Worm (Caenorhabditis elegans): ENCODE results near the gene Y57G11C.1142.

The Y57G11C.1142 gene

DNA sequence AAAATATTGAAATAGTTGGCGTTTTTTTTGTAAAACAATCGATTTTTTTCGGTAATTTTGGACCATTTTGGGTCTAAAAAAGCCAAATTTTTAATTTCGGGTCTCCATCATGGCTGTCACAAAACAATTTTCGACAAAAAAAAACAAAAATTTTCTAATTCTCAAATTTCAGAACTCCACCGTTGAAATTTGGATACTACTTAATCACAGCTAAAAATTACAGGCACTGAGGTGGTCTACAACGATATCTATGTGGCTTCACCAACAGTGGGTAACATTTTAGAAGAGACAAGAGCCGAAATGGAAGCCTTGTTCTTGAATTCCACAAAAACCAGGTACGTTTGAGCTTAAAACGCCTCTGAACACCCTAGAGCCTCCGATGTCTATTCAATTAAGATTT is at the start of gene Y57G11C.1142:
Gene Y57G11C.1142 (plus strand): TSS at position 301 of the 400 bp plus-strand sequence.
- TF ChIP-seq nhr-77 (tag; optimal IDR thresholded peaks at IDR 0.05) (no peak), nhr-237 (tag; optimal IDR thresholded peaks at IDR 0.05) (no peak)

DNA sequence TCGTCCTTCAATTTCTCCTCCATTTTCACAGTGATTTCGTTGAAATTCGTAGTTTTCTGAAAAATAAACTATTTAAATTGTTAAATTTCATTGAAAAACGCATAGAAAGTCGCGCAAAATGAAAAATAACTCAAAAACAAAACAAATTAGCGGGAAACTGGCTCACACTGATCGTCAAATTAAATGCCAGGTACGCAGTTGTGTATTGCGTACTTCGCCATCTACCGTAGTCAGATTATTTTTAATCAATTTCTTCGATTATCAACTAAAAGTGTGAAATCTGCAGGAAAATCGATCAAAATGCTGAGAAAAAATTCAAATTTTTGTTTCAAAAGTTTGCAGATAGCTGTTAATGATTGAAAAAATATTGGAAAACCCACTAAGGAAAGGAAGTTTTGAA is 47.5 kb upstream of the Y57G11C.1142 start, which contains the start of gene Y57G11C.499:
Gene Y57G11C.499 (minus strand): TSS at position 23 of the 400 bp plus-strand sequence.
- no peak for TF ChIP-seq unc-39 (tag; optimal IDR thresholded peaks at IDR 0.05)
- no peak for TF ChIP-seq aly-2 (tag; optimal IDR thresholded peaks at IDR 0.05)
- no peak for TF ChIP-seq nhr-77 (tag; optimal IDR thresholded peaks at IDR 0.05)
- TF ChIP-seq gmeb-1 (tag; optimal IDR thresholded peaks at IDR 0.05) = no peak
- no peak for TF ChIP-seq sem-4 (tag; optimal IDR thresholded peaks at IDR 0.05)
- no peak for TF ChIP-seq nhr-6 (tag; optimal IDR thresholded peaks at IDR 0.05)
- no peak for TF ChIP-seq nhr-11 (tag; optimal IDR thresholded peaks at IDR 0.05)
- no peak for TF ChIP-seq lin-11 (tag; optimal IDR thresholded peaks at IDR 0.05)
- no peak for TF ChIP-seq blmp-1 (tag; optimal IDR thresholded peaks at IDR 0.05; ENCODE audit: insufficient read depth)
- TF ChIP-seq alr-1 (tag; optimal IDR thresholded peaks at IDR 0.05) = no peak
- TF ChIP-seq unc-55 (GFP tag; optimal IDR thresholded peaks at IDR 0.05) = no peak
- TF ChIP-seq mbf-1 (tag; optimal IDR thresholded peaks at IDR 0.05) = no peak
- no peak for TF ChIP-seq C34F6.9 (tag; optimal IDR thresholded peaks at IDR 0.05)
- no peak for TF ChIP-seq crh-2 (tag; optimal IDR thresholded peaks at IDR 0.05)
- TF ChIP-seq ZK546.5 (tag; optimal IDR thresholded peaks at IDR 0.05) = no peak
- TF ChIP-seq ztf-1 (GFP tag; conservative IDR thresholded peaks at IDR 0.05) = no peak
- TF ChIP-seq lin-13 (GFP tag; optimal IDR thresholded peaks at IDR 0.05) = no peak

DNA sequence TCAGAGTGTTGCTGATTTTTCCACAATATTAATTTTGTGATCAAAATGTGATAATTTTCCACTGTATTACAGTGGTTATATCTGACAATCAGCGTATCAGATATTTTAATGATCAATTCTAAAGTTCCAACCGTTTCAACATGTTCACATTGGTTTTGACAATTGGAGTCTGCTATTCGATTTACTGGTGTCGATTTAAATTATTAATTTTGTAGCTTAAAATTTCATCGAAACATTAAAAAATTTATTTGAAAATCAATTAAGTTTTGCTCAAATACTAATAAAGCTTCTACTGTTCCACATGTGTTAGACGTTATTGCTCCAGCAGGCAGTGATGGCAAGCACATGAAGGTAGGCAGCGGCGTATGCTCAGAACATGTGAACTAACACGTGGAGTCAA is 44.6 kb upstream of the Y57G11C.1142 start:
- no peak for TF ChIP-seq F13H6.1 (tag; optimal IDR thresholded peaks at IDR 0.05)
- TF ChIP-seq skn-1 (tag; optimal IDR thresholded peaks at IDR 0.05) = no peak
- TF ChIP-seq alr-1 (tag; optimal IDR thresholded peaks at IDR 0.05) = no peak
- no peak for TF ChIP-seq peb-1 (tag; optimal IDR thresholded peaks at IDR 0.05)
- no peak for TF ChIP-seq ztf-1 (GFP tag; conservative IDR thresholded peaks at IDR 0.05)
- no peak for TF ChIP-seq ceh-16 (tag; optimal IDR thresholded peaks at IDR 0.05)
- TF ChIP-seq lin-39 (tag; optimal IDR thresholded peaks at IDR 0.05) = no peak
- TF ChIP-seq sma-3 (GFP tag; optimal IDR thresholded peaks at IDR 0.05) = no peak
- no peak for TF ChIP-seq elt-1 (tag; optimal IDR thresholded peaks at IDR 0.05)
- no peak for TF ChIP-seq gmeb-1 (tag; optimal IDR thresholded peaks at IDR 0.05)
- no peak for TF ChIP-seq ztf-4 (tag; optimal IDR thresholded peaks at IDR 0.05)
- TF ChIP-seq blmp-1 (tag; optimal IDR thresholded peaks at IDR 0.05; ENCODE audit: insufficient read depth) = no peak
- TF ChIP-seq ztf-11 (tag; optimal IDR thresholded peaks at IDR 0.05) = no peak
- no peak for TF ChIP-seq mbf-1 (tag; optimal IDR thresholded peaks at IDR 0.05)
- no peak for TF ChIP-seq unc-62 (GFP tag; optimal IDR thresholded peaks at IDR 0.05)
- TF ChIP-seq nhr-23 (tag; optimal IDR thresholded peaks at IDR 0.05) = no peak
- TF ChIP-seq ceh-82 (tag; optimal IDR thresholded peaks at IDR 0.05) = no peak

DNA sequence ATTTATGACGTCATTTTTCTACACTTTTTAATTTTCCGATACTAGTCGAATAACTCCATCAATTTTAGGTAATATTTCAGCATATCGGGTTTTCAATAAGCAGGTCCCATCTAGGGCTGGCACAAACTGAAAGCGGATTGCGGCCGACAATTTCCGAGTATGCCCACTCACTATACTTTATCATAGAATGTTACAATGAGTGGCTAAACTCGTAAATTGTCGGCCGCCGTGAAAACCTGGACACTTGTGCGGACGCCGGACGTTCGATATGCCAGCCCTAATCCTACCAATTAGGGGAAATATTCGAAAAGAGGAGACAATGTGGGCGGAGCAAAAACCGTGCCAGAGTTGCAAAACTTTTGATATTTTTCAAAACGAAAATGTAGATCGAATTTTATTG is 42.8 kb upstream of the Y57G11C.1142 start:
- TF ChIP-seq nhr-129 (tag; optimal IDR thresholded peaks at IDR 0.05) = no peak
- no peak for TF ChIP-seq lin-11 (tag; optimal IDR thresholded peaks at IDR 0.05)
- no peak for TF ChIP-seq ztf-1 (GFP tag; conservative IDR thresholded peaks at IDR 0.05)
- no peak for TF ChIP-seq nhr-12 (tag; optimal IDR thresholded peaks at IDR 0.05)
- TF ChIP-seq ceh-82 (tag; optimal IDR thresholded peaks at IDR 0.05) = no peak
- TF ChIP-seq skn-1 (tag; optimal IDR thresholded peaks at IDR 0.05) = no peak
- no peak for TF ChIP-seq crh-2 (tag; optimal IDR thresholded peaks at IDR 0.05)
- TF ChIP-seq gmeb-1 (tag; optimal IDR thresholded peaks at IDR 0.05) = no peak
- TF ChIP-seq mbf-1 (tag; optimal IDR thresholded peaks at IDR 0.05) = no peak
- no peak for TF ChIP-seq lin-13 (GFP tag; optimal IDR thresholded peaks at IDR 0.05)
- TF ChIP-seq F13H6.1 (tag; optimal IDR thresholded peaks at IDR 0.05) = no peak
- TF ChIP-seq sem-4 (tag; optimal IDR thresholded peaks at IDR 0.05) = no peak
- TF ChIP-seq nhr-6 (tag; optimal IDR thresholded peaks at IDR 0.05) = no peak

DNA sequence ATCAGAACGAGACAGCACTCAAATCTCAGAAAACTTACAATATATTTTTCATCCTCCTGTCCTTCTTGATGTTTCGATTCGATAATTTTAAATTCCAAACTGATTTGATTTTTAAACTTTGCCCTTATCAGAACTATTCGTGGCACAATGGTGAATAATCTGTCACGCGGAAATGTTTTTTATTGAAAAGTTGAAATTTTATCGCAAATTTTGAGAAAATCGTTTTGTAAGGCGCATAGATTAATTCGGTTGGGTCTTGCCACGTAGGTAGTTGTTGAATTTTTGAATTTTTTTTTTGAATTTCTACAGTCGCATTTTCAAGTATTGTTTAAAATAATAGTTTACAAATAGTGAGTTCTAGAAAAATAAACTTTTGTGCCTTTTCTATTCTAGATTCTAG is 41.6 kb upstream of the Y57G11C.1142 start, which contains the start of gene ptp-5.2:
Gene ptp-5.2 (minus strand): TSS at position 101 of the 400 bp plus-strand sequence.
- no peak for TF ChIP-seq sem-4 (tag; optimal IDR thresholded peaks at IDR 0.05)
- no peak for TF ChIP-seq blmp-1 (tag; optimal IDR thresholded peaks at IDR 0.05; ENCODE audit: insufficient read depth)
- TF ChIP-seq lin-13 (GFP tag; optimal IDR thresholded peaks at IDR 0.05) = no peak
- TF ChIP-seq gmeb-1 (tag; optimal IDR thresholded peaks at IDR 0.05) = no peak
- no peak for TF ChIP-seq mdl-1 (tag; optimal IDR thresholded peaks at IDR 0.05)
- no peak for TF ChIP-seq nhr-12 (tag; optimal IDR thresholded peaks at IDR 0.05)
- TF ChIP-seq unc-55 (GFP tag; optimal IDR thresholded peaks at IDR 0.05) = no peak
- TF ChIP-seq unc-62 (GFP tag; optimal IDR thresholded peaks at IDR 0.05) = no peak
- no peak for TF ChIP-seq nhr-77 (tag; optimal IDR thresholded peaks at IDR 0.05)
- TF ChIP-seq ama-1 (optimal IDR thresholded peaks at IDR 0.05) = no peak
- no peak for TF ChIP-seq mbf-1 (tag; optimal IDR thresholded peaks at IDR 0.05)

All from whole organism, L2 larva.